Worm (Caenorhabditis elegans) whole organism, L4 larva: ENCODE measurements around the gene wapl-1.
A peak's percentile ranks its signal among the peaks of the same experiment; 100 is the strongest.

Source experiments
- F10B5.3 ChIP-seq: sonication (generic microtip); optimal IDR thresholded peaks from 2 replicates; lab custom pipeline; 2016; ENCODE audit warnings: mild to moderate bottlenecking, missing genetic modification characterization, missing compliant biosample characterization
- F26F4.8 ChIP-seq: fragments of 200-800 bp; sonication (Bioruptor generic); conservative IDR thresholded peaks from 2 replicates; pipeline ENCODE4 v1.3.6; 2022; ENCODE audit warnings: missing genetic modification characterization, missing compliant biosample characterization
- F37D6.2 ChIP-seq: sonication (generic microtip); optimal IDR thresholded peaks from 2 replicates; lab custom pipeline; 2016; ENCODE audit warnings: mild to moderate bottlenecking, missing genetic modification characterization, missing compliant biosample characterization
- F44E2.7 ChIP-seq: fragments of 200-800 bp; sonication (Bioruptor generic); IDR thresholded peaks from 2 replicates; pipeline ENCODE4 v2.1.2; 2022; ENCODE audit warnings: missing genetic modification characterization, missing compliant biosample characterization
- R02D3.7 ChIP-seq: fragments of 150-350 bp; sonication (generic microtip); optimal IDR thresholded peaks from 3 replicates; lab custom pipeline; 2014; ENCODE audit warnings: missing biosample characterization, missing genetic modification characterization
- T20F7.1 ChIP-seq: fragments of 200-800 bp; sonication (Bioruptor generic); optimal IDR thresholded peaks from 2 replicates; lab custom pipeline; 2018; ENCODE audit warnings: mild to moderate bottlenecking, missing genetic modification characterization, missing compliant biosample characterization
- Y105C5A.15 ChIP-seq: fragments of 200-800 bp; sonication (Bioruptor generic); IDR thresholded peaks from 2 replicates; pipeline ENCODE4 v1.3.6; 2022; ENCODE audit warnings: missing genetic modification characterization, missing compliant biosample characterization
- Y48G9A.11 ChIP-seq: fragments of 200-800 bp; sonication (Bioruptor generic); IDR thresholded peaks from 2 replicates; pipeline ENCODE4 v1.3.6; 2022; ENCODE audit warnings: missing genetic modification reagents, missing genetic modification characterization, missing compliant biosample characterization
- ZK546.5 ChIP-seq, 2 experiments: sonication (generic microtip); optimal IDR thresholded peaks; 2 replicates each; lab custom pipeline; 2017; ENCODE audit warnings: missing biosample characterization in 2 of 2, missing genetic modification characterization in 2 of 2
- aly-2 ChIP-seq: sonication (generic microtip); optimal IDR thresholded peaks from 2 replicates; lab custom pipeline; 2018; ENCODE audit warnings: missing biosample characterization, missing genetic modification characterization
- ceh-28 ChIP-seq: fragments of 150-350 bp; optimal IDR thresholded peaks from 2 replicates; lab custom pipeline; 2014; ENCODE audit warnings: missing biosample characterization, missing genetic modification reagents, missing genetic modification characterization
- ceh-82 ChIP-seq: sonication (generic microtip); optimal IDR thresholded peaks from 2 replicates; lab custom pipeline; 2017; ENCODE audit warnings: missing biosample characterization, missing genetic modification characterization
- ces-1 ChIP-seq: fragments of 150-350 bp; sonication (generic microtip); optimal IDR thresholded peaks from 4 replicates; lab custom pipeline; 2014; ENCODE audit warnings: missing biosample characterization, missing genetic modification reagents, missing genetic modification characterization
- daf-16 ChIP-seq, 3 experiments: sonication (generic microtip); optimal IDR thresholded peaks; 2 replicates each; lab custom pipeline; 2016 to 2017; ENCODE audit warnings: missing genetic modification characterization in 3 of 3, missing genetic modification reagents in 3 of 3, mild to moderate bottlenecking in 2 of 3, missing compliant biosample characterization in 2 of 3, missing biosample characterization in 1 of 3, moderate library complexity in 1 of 3
- daf-19 ChIP-seq: fragments of 200-800 bp; sonication (Bioruptor generic); conservative IDR thresholded peaks from 2 replicates; pipeline ENCODE4 v1.3.6; 2022; ENCODE audit warnings: missing genetic modification characterization, missing compliant biosample characterization
- daf-8 ChIP-seq: fragments of 200-800 bp; sonication (Bioruptor generic); IDR thresholded peaks from 2 replicates; pipeline ENCODE4 v1.3.6; 2022; ENCODE audit warnings: missing genetic modification characterization, missing compliant biosample characterization
- dmd-6 ChIP-seq: fragments of 200-800 bp; sonication (Bioruptor generic); IDR thresholded peaks from 2 replicates; pipeline ENCODE4 v1.3.6; 2022; ENCODE audit warnings: missing genetic modification reagents, missing genetic modification characterization, missing compliant biosample characterization
- dve-1 ChIP-seq: sonication (generic microtip); optimal IDR thresholded peaks from 2 replicates; lab custom pipeline; 2017; ENCODE audit warnings: antibody characterized with exemption, mild to moderate bottlenecking, missing genetic modification characterization, missing compliant biosample characterization; ENCODE audit not compliant: insufficient read depth
- egl-27 ChIP-seq: sonication (generic microtip); optimal IDR thresholded peaks from 3 replicates; lab custom pipeline; 2017; ENCODE audit warnings: missing biosample characterization, missing genetic modification reagents, missing genetic modification characterization
- egl-43 ChIP-seq: fragments of 200-800 bp; sonication (Bioruptor generic); IDR thresholded peaks from 2 replicates; pipeline ENCODE4 v1.3.6; 2022; ENCODE audit warnings: missing genetic modification reagents, missing genetic modification characterization, missing compliant biosample characterization
- fkh-10 ChIP-seq: fragments of 150-350 bp; optimal IDR thresholded peaks from 2 replicates; lab custom pipeline; 2014; ENCODE audit warnings: missing biosample characterization, missing genetic modification reagents, missing genetic modification characterization
- hif-1 ChIP-seq, 2 experiments: sonication (generic microtip); optimal IDR thresholded peaks; 2 replicates each; lab custom pipeline; 2016 to 2017; ENCODE audit warnings: missing compliant biosample characterization in 2 of 2, missing genetic modification characterization in 2 of 2, missing genetic modification reagents in 2 of 2, missing genotype in 2 of 2, mild to moderate bottlenecking in 1 of 2
- hlh-11 ChIP-seq: fragments of 200-800 bp; sonication (Bioruptor generic); optimal IDR thresholded peaks from 2 replicates; lab custom pipeline; 2018; ENCODE audit warnings: mild to moderate bottlenecking, missing genetic modification characterization, missing compliant biosample characterization
- lim-7 ChIP-seq: fragments of 200-800 bp; sonication (Bioruptor generic); IDR thresholded peaks from 2 replicates; pipeline ENCODE4 v1.3.6; 2022; ENCODE audit warnings: missing genetic modification characterization, missing compliant biosample characterization
- lin-1 ChIP-seq: fragments of 200-800 bp; sonication (Bioruptor generic); IDR thresholded peaks from 2 replicates; pipeline ENCODE4 v1.3.6; 2022; ENCODE audit warnings: missing genetic modification reagents, missing genetic modification characterization, missing compliant biosample characterization
- lin-13 ChIP-seq: fragments of 150-350 bp; optimal IDR thresholded peaks from 2 replicates; lab custom pipeline; 2014; ENCODE audit warnings: missing biosample characterization, missing genetic modification reagents, missing genetic modification characterization
- lin-39 ChIP-seq: fragments of 150-350 bp; optimal IDR thresholded peaks from 2 replicates; lab custom pipeline; 2014; ENCODE audit warnings: missing biosample characterization, missing genetic modification reagents, missing genetic modification characterization
- lsy-2 ChIP-seq, 2 experiments: fragments of 150-350 bp in 1 of 2; sonication (generic microtip) in 1 of 2; optimal IDR thresholded peaks; 2 replicates each; lab custom pipeline; 2014 to 2017; ENCODE audit warnings: missing biosample characterization in 2 of 2, missing genetic modification characterization in 2 of 2
- madf-5 ChIP-seq, 2 experiments: fragments of 200-800 bp; sonication (Bioruptor generic); IDR thresholded peaks; 2 replicates each; pipeline ENCODE4 v1.3.6; 2022; ENCODE audit warnings: missing compliant biosample characterization in 2 of 2, missing genetic modification characterization in 2 of 2
- mep-1 ChIP-seq: fragments of 150-350 bp; sonication (generic microtip); optimal IDR thresholded peaks from 3 replicates; lab custom pipeline; 2014; ENCODE audit warnings: missing biosample characterization, missing genetic modification characterization
- mes-2 ChIP-seq: sonication (generic microtip); optimal IDR thresholded peaks from 2 replicates; lab custom pipeline; 2016; ENCODE audit warnings: missing genotype, mild to moderate bottlenecking, missing genetic modification characterization, missing compliant biosample characterization; ENCODE audit not compliant: poor library complexity, severe bottlenecking
- nhr-11 ChIP-seq: fragments of 150-350 bp; optimal IDR thresholded peaks from 2 replicates; lab custom pipeline; 2014; ENCODE audit warnings: missing biosample characterization, missing genetic modification characterization
- nhr-111 ChIP-seq: fragments of 200-800 bp; sonication (Bioruptor generic); optimal IDR thresholded peaks from 2 replicates; lab custom pipeline; 2018; ENCODE audit warnings: mild to moderate bottlenecking, missing genetic modification characterization, missing compliant biosample characterization
- nhr-237 ChIP-seq: sonication (generic microtip); optimal IDR thresholded peaks from 2 replicates; lab custom pipeline; 2017; ENCODE audit warnings: missing biosample characterization, missing genetic modification characterization
- nhr-28 ChIP-seq: fragments of 150-350 bp; optimal IDR thresholded peaks from 2 replicates; lab custom pipeline; 2014; ENCODE audit warnings: missing biosample characterization, missing genetic modification characterization
- nhr-41 ChIP-seq: fragments of 200-800 bp; sonication (Bioruptor generic); IDR thresholded peaks from 2 replicates; pipeline ENCODE4 v1.3.6; 2022; ENCODE audit warnings: missing genetic modification reagents, missing genetic modification characterization, missing compliant biosample characterization
- nhr-42 ChIP-seq: fragments of 200-800 bp; sonication (Bioruptor generic); IDR thresholded peaks from 2 replicates; pipeline ENCODE4 v1.3.6; 2022; ENCODE audit warnings: missing genetic modification characterization, missing compliant biosample characterization
- nhr-76 ChIP-seq: fragments of 150-350 bp; optimal IDR thresholded peaks from 2 replicates; lab custom pipeline; 2014; ENCODE audit warnings: missing biosample characterization, missing genetic modification characterization
- nhr-77 ChIP-seq: fragments of 150-350 bp; optimal IDR thresholded peaks from 2 replicates; lab custom pipeline; 2014; ENCODE audit warnings: missing biosample characterization, missing genetic modification characterization
- pqm-1 ChIP-seq: sonication (generic microtip); optimal IDR thresholded peaks from 2 replicates; lab custom pipeline; 2017; ENCODE audit warnings: missing biosample characterization, missing genetic modification characterization
- saeg-2 ChIP-seq: fragments of 200-800 bp; sonication (Bioruptor generic); IDR thresholded peaks from 2 replicates; pipeline ENCODE4 v1.3.6; 2022; ENCODE audit warnings: missing genetic modification reagents, missing genetic modification characterization, missing compliant biosample characterization
- sdz-12 ChIP-seq: fragments of 200-800 bp; sonication (Bioruptor generic); optimal IDR thresholded peaks from 2 replicates; lab custom pipeline; 2018; ENCODE audit warnings: mild to moderate bottlenecking, missing genetic modification characterization, missing compliant biosample characterization
- set-16 ChIP-seq: fragments of 200-800 bp; sonication (Bioruptor generic); IDR thresholded peaks from 2 replicates; pipeline ENCODE4 v1.3.6; 2022; ENCODE audit warnings: missing genetic modification reagents, missing genetic modification characterization, missing compliant biosample characterization
- skn-1 ChIP-seq: fragments of 150-350 bp; optimal IDR thresholded peaks from 2 replicates; lab custom pipeline; 2014; ENCODE audit warnings: missing biosample characterization, missing genetic modification characterization
- snpc-1.2 ChIP-seq: fragments of 200-800 bp; sonication (Bioruptor generic); IDR thresholded peaks from 2 replicates; pipeline ENCODE4 v1.3.6; 2022; ENCODE audit warnings: missing genetic modification reagents, missing genetic modification characterization, missing compliant biosample characterization
- spr-1 ChIP-seq: sonication (generic microtip); optimal IDR thresholded peaks from 2 replicates; lab custom pipeline; 2016; ENCODE audit warnings: mild to moderate bottlenecking, missing genetic modification characterization, missing compliant biosample characterization
- tag-97 ChIP-seq: fragments of 200-800 bp; sonication (Bioruptor generic); IDR thresholded peaks from 2 replicates; pipeline ENCODE4 v1.3.6; 2022; ENCODE audit warnings: missing genetic modification characterization, missing compliant biosample characterization
- tra-1 ChIP-seq: fragments of 200-800 bp; sonication (Bioruptor generic); IDR thresholded peaks from 2 replicates; pipeline ENCODE4 v1.3.6; 2022; ENCODE audit warnings: missing genetic modification reagents, missing genetic modification characterization, missing compliant biosample characterization
- unc-130 ChIP-seq: sonication (generic microtip); optimal IDR thresholded peaks from 2 replicates; lab custom pipeline; 2016; ENCODE audit warnings: missing genetic modification reagents, missing genetic modification characterization, missing compliant biosample characterization
- unc-39 ChIP-seq: sonication (generic microtip); optimal IDR thresholded peaks from 2 replicates; lab custom pipeline; 2017; ENCODE audit warnings: missing biosample characterization, missing genetic modification characterization
- zag-1 ChIP-seq: fragments of 150-350 bp; optimal IDR thresholded peaks from 2 replicates; lab custom pipeline; 2014; ENCODE audit warnings: missing biosample characterization, missing genetic modification characterization
- zip-2 ChIP-seq: fragments of 150-350 bp; optimal IDR thresholded peaks from 2 replicates; lab custom pipeline; 2014; ENCODE audit warnings: missing biosample characterization, missing genetic modification characterization
- ztf-11 ChIP-seq: fragments of 150-350 bp; optimal IDR thresholded peaks from 2 replicates; lab custom pipeline; 2014; ENCODE audit warnings: missing biosample characterization, missing genetic modification characterization

The wapl-1 gene

ce11 chrIV:4473767-4474166 lies 28.2 kb upstream of the wapl-1 start (continued):
- TF ChIP-seq ztf-11 (tag; lab: Kevin White, UChicago) (no peak), daf-16 (GFP tag; optimal IDR thresholded peaks at IDR 0.05; lab: Kevin White, UChicago) (no peak), daf-16 (tag; optimal IDR thresholded peaks at IDR 0.05; lab: Kevin White, UChicago) (no peak), zip-2 (tag; lab: Kevin White, UChicago) (no peak), nhr-237 (tag; lab: Kevin White, UChicago) (no peak), pqm-1 (tag; lab: Kevin White, UChicago) (no peak), F37D6.2 (tag; lab: Kevin White, UChicago) (no peak), ceh-28 (no peak), ZK546.5 (tag; optimal IDR thresholded peaks at IDR 0.05; lab: Kevin White, UChicago) (no peak), tag-97 (GFP tag; lab: Robert Waterston, UW) (no peak), lin-13 (GFP tag; lab: Kevin White, UChicago) (no peak), Y48G9A.11 (GFP tag; lab: Robert Waterston, UW) (0 out of 2 replicates have a peak, but pooled peaks have one; percentile 5), F44E2.7 (GFP tag; lab: Robert Waterston, UW) (no peak), daf-8 (no peak), nhr-28 (tag; lab: Kevin White, UChicago) (no peak), zag-1 (tag; lab: Kevin White, UChicago) (no peak), saeg-2 (no peak), lsy-2 (tag; optimal IDR thresholded peaks at IDR 0.05; lab: Kevin White, UChicago) (no peak), dve-1 (tag; lab: Kevin White, UChicago) (no peak), unc-39 (no peak), lin-1 (GFP tag; lab: Robert Waterston, UW) (no peak), nhr-76 (tag; lab: Kevin White, UChicago) (no peak), nhr-41 (GFP tag; lab: Robert Waterston, UW) (no peak), T20F7.1 (GFP tag; lab: Kevin White, UChicago) (no peak), tra-1 (GFP tag; lab: Robert Waterston, UW) (no peak), nhr-42 (GFP tag; lab: Robert Waterston, UW) (no peak), aly-2 (no peak), egl-43 (0 out of 2 replicates have a peak, but pooled peaks have one; percentile 41), snpc-1.2 (GFP tag; lab: Robert Waterston, UW) (no peak), skn-1 (tag; lab: Kevin White, UChicago) (no peak), ceh-82 (tag; lab: Kevin White, UChicago) (no peak), Y105C5A.15 (no peak), nhr-77 (tag; lab: Kevin White, UChicago) (no peak), hif-1 (tag; optimal IDR thresholded peaks at IDR 0.05; lab: Kevin White, UChicago) (peak in 1 of 2 experiments; percentile 16), mes-2 (tag; lab: Kevin White, UChicago) (no peak), nhr-11 (no peak), sdz-12 (GFP tag; lab: Kevin White, UChicago) (peak; percentile 45), hlh-11 (tag; lab: Kevin White, UChicago) (peak; percentile 58), mep-1 (tag; lab: Kevin White, UChicago) (no peak), daf-19 (GFP tag; lab: Robert Waterston, UW) (no peak), F10B5.3 (tag; lab: Kevin White, UChicago) (no peak), lin-39 (tag; lab: Kevin White, UChicago) (no peak), ces-1 (GFP tag; lab: Kevin White, UChicago) (no peak), fkh-10 (GFP tag; lab: Kevin White, UChicago) (no peak), unc-130 (GFP tag; lab: Kevin White, UChicago) (no peak), madf-5 (GFP tag; IDR thresholded peaks at IDR 0.05; lab: Robert Waterston, UW) (no peak), spr-1 (tag; lab: Kevin White, UChicago) (no peak), nhr-111 (GFP tag; lab: Kevin White, UChicago) (no peak), egl-27 (tag; lab: Kevin White, UChicago) (no peak), set-16 (GFP tag; lab: Robert Waterston, UW) (peak; percentile 65), F26F4.8 (GFP tag; lab: Robert Waterston, UW) (no peak), dmd-6 (no peak), lim-7 (GFP tag; lab: Robert Waterston, UW) (0 out of 2 replicates have a peak, but pooled peaks have one; percentile 27), R02D3.7 (no peak)
